Worm (Caenorhabditis elegans) whole organism, L2 larva: Measurements from ENCODE around the gene mak-2.
"Not testable (repeated sequence)": the region's sequence is repeated elsewhere in the genome, so short reads cannot be mapped to it uniquely, and the experiment has no call there.

ENCODE experiments used
- C34F6.9 ChIP-seq: fragments of 150-350 bp; optimal IDR thresholded peaks from 2 replicates; lab custom pipeline; 2014; ENCODE audit warnings: missing biosample characterization, missing genetic modification characterization
- F13H6.1 ChIP-seq: sonication (generic microtip); optimal IDR thresholded peaks from 2 replicates; lab custom pipeline; 2016; ENCODE audit warnings: missing genetic modification characterization, missing compliant biosample characterization
- Y55F3AM.14 ChIP-seq: fragments of 200-800 bp; sonication (Bioruptor generic); optimal IDR thresholded peaks from 2 replicates; lab custom pipeline; 2018; ENCODE audit warnings: mild to moderate bottlenecking, missing genetic modification characterization, missing compliant biosample characterization
- ZK546.5 ChIP-seq: sonication (generic microtip); optimal IDR thresholded peaks from 2 replicates; lab custom pipeline; 2017; ENCODE audit warnings: missing biosample characterization, missing genetic modification characterization
- alr-1 ChIP-seq: fragments of 150-350 bp; optimal IDR thresholded peaks from 2 replicates; lab custom pipeline; 2014; ENCODE audit warnings: missing biosample characterization, missing genetic modification characterization
- ama-1 ChIP-seq: fragments of 150-350 bp; optimal IDR thresholded peaks from 2 replicates; lab custom pipeline; 2018; ENCODE audit warnings: inconsistent platforms
- ceh-16 ChIP-seq: fragments of 150-350 bp; optimal IDR thresholded peaks from 2 replicates; lab custom pipeline; 2014; ENCODE audit warnings: missing biosample characterization, missing genetic modification characterization
- ceh-82 ChIP-seq: fragments of 150-350 bp; optimal IDR thresholded peaks from 2 replicates; lab custom pipeline; 2014; ENCODE audit warnings: missing biosample characterization, missing genetic modification characterization
- crh-2 ChIP-seq: sonication (generic microtip); optimal IDR thresholded peaks from 2 replicates; lab custom pipeline; 2017; ENCODE audit warnings: missing biosample characterization, missing genetic modification characterization
- dmd-4 ChIP-seq: sonication (generic microtip); optimal IDR thresholded peaks from 2 replicates; lab custom pipeline; 2017; ENCODE audit warnings: missing biosample characterization, missing genetic modification characterization
- elt-3 ChIP-seq: sonication (generic microtip); optimal IDR thresholded peaks from 2 replicates; lab custom pipeline; 2017; ENCODE audit warnings: missing biosample characterization, missing genetic modification characterization
- gmeb-1 ChIP-seq: fragments of 150-350 bp; optimal IDR thresholded peaks from 2 replicates; lab custom pipeline; 2014; ENCODE audit warnings: missing biosample characterization, missing genetic modification characterization
- lin-13 ChIP-seq: fragments of 150-350 bp; optimal IDR thresholded peaks from 2 replicates; lab custom pipeline; 2014; ENCODE audit warnings: missing biosample characterization, missing genetic modification reagents, missing genetic modification characterization
- lsy-2 ChIP-seq, 2 experiments: fragments of 150-350 bp in 1 of 2; sonication (generic microtip) in 1 of 2; optimal IDR thresholded peaks; 2 replicates each; lab custom pipeline; 2014 to 2017; ENCODE audit warnings: missing biosample characterization in 2 of 2, missing genetic modification characterization in 2 of 2
- mab-5 ChIP-seq: fragments of 150-350 bp; optimal IDR thresholded peaks from 2 replicates; lab custom pipeline; 2014; ENCODE audit warnings: missing biosample characterization, missing genetic modification characterization
- mbf-1 ChIP-seq: sonication (generic microtip); optimal IDR thresholded peaks from 2 replicates; lab custom pipeline; 2017; ENCODE audit warnings: missing biosample characterization, missing genetic modification characterization
- mdl-1 ChIP-seq, 2 experiments: fragments of 150-350 bp in 1 of 2; sonication (generic microtip) in 1 of 2; optimal IDR thresholded peaks; 2 replicates each; lab custom pipeline; 2017; ENCODE audit warnings: missing biosample characterization in 2 of 2, missing genetic modification characterization in 2 of 2
- nhr-10 ChIP-seq: sonication (generic microtip); optimal IDR thresholded peaks from 2 replicates; lab custom pipeline; 2017; ENCODE audit warnings: missing biosample characterization, missing genetic modification characterization
- nhr-11 ChIP-seq: fragments of 150-350 bp; optimal IDR thresholded peaks from 2 replicates; lab custom pipeline; 2014; ENCODE audit warnings: missing biosample characterization, missing genetic modification characterization
- nhr-129 ChIP-seq: fragments of 150-350 bp; optimal IDR thresholded peaks from 2 replicates; lab custom pipeline; 2014; ENCODE audit warnings: missing biosample characterization, missing genetic modification characterization
- nhr-23 ChIP-seq: fragments of 150-350 bp; optimal IDR thresholded peaks from 2 replicates; lab custom pipeline; 2014; ENCODE audit warnings: missing biosample characterization, missing genetic modification reagents, missing genetic modification characterization
- nhr-237 ChIP-seq: fragments of 150-350 bp; optimal IDR thresholded peaks from 2 replicates; lab custom pipeline; 2014; ENCODE audit warnings: missing biosample characterization, missing genetic modification characterization
- nhr-25 ChIP-seq: fragments of 150-350 bp; sonication (generic microtip); optimal IDR thresholded peaks from 3 replicates; lab custom pipeline; 2014; ENCODE audit warnings: missing biosample characterization, missing genetic modification characterization
- nhr-6 ChIP-seq: fragments of 150-350 bp; optimal IDR thresholded peaks from 2 replicates; lab custom pipeline; 2014; ENCODE audit warnings: missing biosample characterization, missing genetic modification characterization
- nhr-77 ChIP-seq: fragments of 150-350 bp; optimal IDR thresholded peaks from 2 replicates; lab custom pipeline; 2014; ENCODE audit warnings: missing biosample characterization, missing genetic modification characterization
- peb-1 ChIP-seq: fragments of 150-350 bp; optimal IDR thresholded peaks from 2 replicates; lab custom pipeline; 2014; ENCODE audit warnings: missing biosample characterization, missing genetic modification characterization
- sem-4 ChIP-seq: fragments of 150-350 bp; optimal IDR thresholded peaks from 2 replicates; lab custom pipeline; 2014; ENCODE audit warnings: missing biosample characterization, missing genetic modification reagents, missing genetic modification characterization
- skn-1 ChIP-seq: sonication (generic microtip); optimal IDR thresholded peaks from 2 replicates; lab custom pipeline; 2017; ENCODE audit warnings: missing biosample characterization, missing genetic modification characterization
- sma-3 ChIP-seq: sonication (generic microtip); optimal IDR thresholded peaks from 2 replicates; lab custom pipeline; 2016; ENCODE audit warnings: missing genetic modification reagents, missing genetic modification characterization, missing compliant biosample characterization
- sma-9 ChIP-seq, 2 experiments: fragments of 150-350 bp in 1 of 2; sonication (generic microtip) in 1 of 2; optimal IDR thresholded peaks; 2 replicates each; lab custom pipeline; 2014 to 2016; ENCODE audit warnings: missing genetic modification characterization in 2 of 2, mild to moderate bottlenecking in 1 of 2, missing biosample characterization in 1 of 2, missing compliant biosample characterization in 1 of 2, missing genetic modification reagents in 1 of 2, moderate library complexity in 1 of 2
- snpc-4 ChIP-seq: fragments of 150-350 bp; optimal IDR thresholded peaks from 2 replicates; lab custom pipeline; 2014; ENCODE audit warnings: missing biosample characterization, missing genetic modification characterization
- unc-39 ChIP-seq: fragments of 150-350 bp; optimal IDR thresholded peaks from 2 replicates; lab custom pipeline; 2014; ENCODE audit warnings: missing biosample characterization, missing genetic modification characterization
- unc-55 ChIP-seq: fragments of 150-350 bp; sonication (generic microtip); optimal IDR thresholded peaks from 3 replicates; lab custom pipeline; 2014; ENCODE audit warnings: missing biosample characterization, missing genetic modification reagents, missing genetic modification characterization
- unc-62 ChIP-seq: fragments of 150-350 bp; optimal IDR thresholded peaks from 2 replicates; lab custom pipeline; 2014; ENCODE audit warnings: missing biosample characterization, missing genetic modification reagents, missing genetic modification characterization
- zag-1 ChIP-seq: fragments of 150-350 bp; optimal IDR thresholded peaks from 2 replicates; lab custom pipeline; 2014; ENCODE audit warnings: missing biosample characterization, missing genetic modification characterization
- ztf-4 ChIP-seq: fragments of 150-350 bp; optimal IDR thresholded peaks from 2 replicates; lab custom pipeline; 2014; ENCODE audit warnings: missing biosample characterization, missing genetic modification characterization

Gene mak-2

ce11 chrIV:868723-869122 is 16.4 kb upstream of the mak-2 start:
- TF ChIP-seq nhr-11 (tag; lab: Kevin White, UChicago) (no peak), F13H6.1 (tag; lab: Kevin White, UChicago) (no peak), ceh-16 (no peak), alr-1 (tag; lab: Kevin White, UChicago) (no peak), unc-39 (tag; lab: Kevin White, UChicago) (no peak), C34F6.9 (tag; lab: Kevin White, UChicago) (no peak), lsy-2 (tag; optimal IDR thresholded peaks at IDR 0.05; lab: Kevin White, UChicago) (no peak)

- TF ChIP-seq nhr-6 (no peak), zag-1 (tag; lab: Kevin White, UChicago) (no peak), sma-9 (GFP tag; optimal IDR thresholded peaks at IDR 0.05; lab: Kevin White, UChicago) (no peak), sma-9 (tag; optimal IDR thresholded peaks at IDR 0.05; lab: Kevin White, UChicago) (no peak), ZK546.5 (tag; lab: Kevin White, UChicago) (no peak), nhr-23 (no peak), crh-2 (tag; lab: Kevin White, UChicago) (no peak), sma-3 (GFP tag; lab: Kevin White, UChicago) (no peak)
Measured at ce11 chrIV:873174-873788, 11.9 kb upstream of the mak-2 start.

ce11 chrIV:874677-875076 is 10.5 kb upstream of the mak-2 start, which contains the start of gene Y55F3BR.1:
Y55F3BR.1 (plus strand) TSS chrIV:874791.
- TF ChIP-seq sem-4 (tag; lab: Kevin White, UChicago) (no peak), gmeb-1 (tag; lab: Kevin White, UChicago) (peak; percentile 98), unc-55 (GFP tag; lab: Kevin White, UChicago) (peak; percentile 81), unc-62 (GFP tag; lab: Kevin White, UChicago) (no peak), dmd-4 (no peak), lin-13 (GFP tag; lab: Kevin White, UChicago) (peak; percentile 51), nhr-6 (no peak), nhr-237 (tag; lab: Kevin White, UChicago) (no peak), nhr-77 (tag; lab: Kevin White, UChicago) (peak; percentile 23), nhr-25 (peak; percentile 30), mdl-1 (tag; optimal IDR thresholded peaks at IDR 0.05; lab: Kevin White, UChicago) (no peak), crh-2 (tag; lab: Kevin White, UChicago) (peak; percentile 58), sma-3 (GFP tag; lab: Kevin White, UChicago) (peak; percentile 38), C34F6.9 (tag; lab: Kevin White, UChicago) (peak; percentile 63), lsy-2 (tag; optimal IDR thresholded peaks at IDR 0.05; lab: Kevin White, UChicago) (peak; percentile 48 to 82), nhr-129 (tag; lab: Kevin White, UChicago) (peak; percentile 46), Y55F3AM.14 (GFP tag; lab: Kevin White, UChicago) (no peak), snpc-4 (peak; percentile 74)

- TF ChIP-seq nhr-25 (no peak), F13H6.1 (tag; lab: Kevin White, UChicago) (no peak), skn-1 (tag; lab: Kevin White, UChicago) (no peak)
Measured at ce11 chrIV:878634-879033, 6.5 kb upstream of the mak-2 start.

DNA sequence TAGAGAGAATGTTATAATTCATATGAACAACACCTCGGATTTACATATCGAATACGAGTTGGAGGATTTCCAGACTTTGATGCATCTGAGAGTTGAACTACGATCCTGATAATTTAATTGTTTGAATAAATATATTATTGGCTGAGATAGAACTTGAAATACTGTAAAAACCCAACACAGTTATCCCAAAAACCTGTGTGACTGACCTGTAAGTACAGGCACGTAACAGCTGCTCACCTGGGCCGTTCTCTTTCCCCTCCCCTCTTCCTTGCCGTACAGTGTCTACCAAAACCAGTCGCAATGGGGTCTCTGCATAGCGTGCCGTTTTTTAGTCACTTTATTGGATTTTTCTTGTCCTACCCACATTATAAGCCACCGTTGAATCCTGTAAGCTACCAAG is 19.8 kb downstream of the mak-2 start, which contains the start of gene fbxc-12:
TSS of gene fbxc-12 (plus strand) at position 301 of the 400 bp plus-strand sequence.
- not testable (repeated sequence) for TF ChIP-seq lsy-2 (tag; optimal IDR thresholded peaks at IDR 0.05; lab: Kevin White, UChicago); elt-3 (tag; lab: Kevin White, UChicago); mbf-1

- TF ChIP-seq lin-13 (GFP tag; lab: Kevin White, UChicago) (no peak), ztf-4 (tag; lab: Kevin White, UChicago) (no peak), nhr-10 (tag; lab: Kevin White, UChicago) (no peak), ama-1 (lab: Kevin White, UChicago) (no peak), elt-3 (tag; lab: Kevin White, UChicago) (no peak), ceh-82 (tag; lab: Kevin White, UChicago) (no peak), Y55F3AM.14 (GFP tag; lab: Kevin White, UChicago) (no peak), dmd-4 (no peak), F13H6.1 (tag; lab: Kevin White, UChicago) (no peak), mab-5 (tag; lab: Kevin White, UChicago) (no peak), peb-1 (tag; lab: Kevin White, UChicago) (no peak), mdl-1 (tag; optimal IDR thresholded peaks at IDR 0.05; lab: Kevin White, UChicago) (no peak), alr-1 (tag; lab: Kevin White, UChicago) (no peak), nhr-23 (no peak), crh-2 (tag; lab: Kevin White, UChicago) (no peak), sma-9 (GFP tag; optimal IDR thresholded peaks at IDR 0.05; lab: Kevin White, UChicago) (no peak), sma-9 (tag; optimal IDR thresholded peaks at IDR 0.05; lab: Kevin White, UChicago) (no peak), sma-3 (GFP tag; lab: Kevin White, UChicago) (no peak), nhr-129 (tag; lab: Kevin White, UChicago) (no peak)
Measured at ce11 chrIV:914856-915255, 29.7 kb downstream of the mak-2 start.
